Worm (Caenorhabditis elegans) whole organism, L4/young adult: ENCODE data around the gene arg-1.

Source experiments
- W03F9.2 ChIP-seq: fragments of 150-350 bp; optimal IDR thresholded peaks from 2 replicates; lab custom pipeline; 2014; ENCODE audit warnings: missing biosample characterization, missing genetic modification characterization
- dao-5 ChIP-seq: sonication (generic microtip); optimal IDR thresholded peaks from 2 replicates; lab custom pipeline; 2016; ENCODE audit warnings: missing genotype, missing genetic modification characterization, moderate library complexity, missing compliant biosample characterization
- him-1 ChIP-seq: sonication (generic microtip); optimal IDR thresholded peaks from 2 replicates; lab custom pipeline; 2016; ENCODE audit warnings: missing genotype, missing genetic modification reagents, missing genetic modification characterization, missing compliant biosample characterization

arg-1 gene

DNA sequence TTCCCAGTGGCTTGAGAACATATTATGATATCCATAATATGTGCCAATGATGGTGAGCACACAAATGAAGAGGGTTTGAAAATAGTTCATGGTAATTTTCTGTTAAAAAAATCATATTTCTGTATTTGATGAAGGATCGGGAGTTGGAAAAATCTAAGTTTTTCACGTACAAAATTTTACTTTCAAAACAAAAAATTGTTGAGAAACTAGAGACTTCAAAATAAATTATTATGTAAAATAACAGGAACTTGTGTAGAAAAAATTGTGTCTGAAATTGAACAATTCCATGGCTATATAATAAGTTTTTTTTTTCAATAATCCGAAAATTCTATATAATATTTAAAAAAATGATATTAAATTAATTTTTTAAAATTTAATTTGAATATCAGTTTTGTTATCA, 34.5 kb downstream of the arg-1 start, which contains the start of gene C14E2.4:
C14E2.4 (minus strand) TSS at position 101 of the 400 bp plus-strand sequence.
- no peak for TF ChIP-seq dao-5 (tag; lab: Kevin White, UChicago)
- no peak for TF ChIP-seq W03F9.2 (tag; lab: Kevin White, UChicago)
- no peak for TF ChIP-seq him-1

ce11 chrX:1825290-1825832, 38.7 kb downstream of the arg-1 start, which contains the start of gene C14E2.5:
Gene C14E2.5, minus strand, starts transcription at chrX:1825340.
- TF ChIP-seq dao-5 (tag; lab: Kevin White, UChicago), result no peak
- TF ChIP-seq W03F9.2 (tag; lab: Kevin White, UChicago), result no peak
- no peak for TF ChIP-seq him-1

ce11 chrX:1826166-1826565, 39.5 kb downstream of the arg-1 start, which contains the start of gene C14E2.1:
Gene C14E2.1, plus strand, starts transcription at chrX:1826466.
- TF ChIP-seq him-1 (no peak), dao-5 (tag; lab: Kevin White, UChicago) (no peak), W03F9.2 (tag; lab: Kevin White, UChicago) (no peak)

ce11 chrX:1829937-1830336, 43.2 kb downstream of the arg-1 start, which contains the start of gene C14E2.6:
Gene C14E2.6, minus strand, starts transcription at chrX:1830037.
- no peak for TF ChIP-seq him-1
- no peak for TF ChIP-seq dao-5 (tag; lab: Kevin White, UChicago)
- TF ChIP-seq W03F9.2 (tag; lab: Kevin White, UChicago), result no peak

- no peak for TF ChIP-seq dao-5 (tag; lab: Kevin White, UChicago)
- no peak for TF ChIP-seq W03F9.2 (tag; lab: Kevin White, UChicago)
- no peak for TF ChIP-seq him-1
These were observed 43.8 kb downstream of the arg-1 start for ce11 chrX:1830475-1830874.

- no peak for TF ChIP-seq W03F9.2 (tag; lab: Kevin White, UChicago)
- TF ChIP-seq dao-5 (tag; lab: Kevin White, UChicago), result peak; percentile 58
- peak; percentile 45 for TF ChIP-seq him-1
These were observed 51.0 kb downstream of the arg-1 start for ce11 chrX:1837703-1838102.
